Fruit fly (Drosophila melanogaster): Measurements from ENCODE around the gene CG16721.

The CG16721 gene

DNA sequence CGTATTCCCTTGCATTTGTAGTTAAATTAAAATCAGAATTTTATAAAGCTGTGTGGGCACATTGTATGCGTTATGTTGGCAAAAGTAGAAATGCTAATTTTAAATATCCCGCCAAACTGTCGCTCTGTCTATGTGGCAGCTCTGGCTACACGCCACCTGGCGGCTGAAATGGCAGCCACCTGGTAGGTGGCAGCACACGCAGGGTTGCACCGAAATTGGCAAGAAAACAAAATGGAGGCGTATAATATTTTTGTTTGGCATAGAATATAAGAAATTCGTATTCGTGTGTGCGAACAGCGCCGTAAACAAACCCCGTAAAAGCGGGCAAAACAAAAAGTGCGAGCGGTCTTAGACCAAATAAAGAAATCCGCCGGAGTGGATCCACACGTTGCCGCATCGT lies 28.2 kb downstream of the CG16721 start, which contains the start of gene CG12236 (continued):
- TF ChIP-seq fd102C (GFP tag; optimal IDR thresholded peaks at IDR 0.05) (peak; percentile 16), CG2712 (tag; optimal IDR thresholded peaks at IDR 0.05) (peak; percentile 61), CG17186 (GFP tag; optimal IDR thresholded peaks at IDR 0.05) (peak; percentile 85), CG8765 (GFP tag; IDR thresholded peaks at IDR 0.05) (no peak), CG42726 (GFP tag; IDR thresholded peaks at IDR 0.05; ENCODE audit: partially characterized antibody) (no peak), ash1 (GFP tag; optimal IDR thresholded peaks at IDR 0.05) (peak; percentile 63), stc (GFP tag; IDR thresholded peaks at IDR 0.05) (0 out of 2 replicates have a peak, but pooled peaks have one; percentile 14), zf30C (GFP tag; optimal IDR thresholded peaks at IDR 0.05) (peak; percentile 10), az2 (GFP tag; optimal IDR thresholded peaks at IDR 0.05) (no peak), CG7357 (GFP tag; IDR thresholded peaks at IDR 0.05) (no peak), NC2α (GFP tag; optimal IDR thresholded peaks at IDR 0.05) (no peak), BEAF-32 (GFP tag; optimal IDR thresholded peaks at IDR 0.05) (peak; percentile 54), row (GFP tag; IDR thresholded peaks at IDR 0.05) (peak; percentile 32; the same call in 1 of the 3 replicates), CG10147 (GFP tag; optimal IDR thresholded peaks at IDR 0.05) (peak; percentile 39), CG4424 (GFP tag; optimal IDR thresholded peaks at IDR 0.05) (peak; percentile 27), knrl (GFP tag; IDR thresholded peaks at IDR 0.05; ENCODE audit: partially characterized antibody) (peak; percentile 40; the same call in 1 of the 3 replicates), Rx (GFP tag; IDR thresholded peaks at IDR 0.05) (no peak), CG17829 (tag; optimal IDR thresholded peaks at IDR 0.05) (peak; percentile 50), h (optimal IDR thresholded peaks at IDR 0.05) (no peak), CG4360 (GFP tag; IDR thresholded peaks at IDR 0.05) (no peak), Dll (GFP tag; IDR thresholded peaks at IDR 0.05; ENCODE audit: partially characterized antibody) (no peak), CG13775 (GFP tag; optimal IDR thresholded peaks at IDR 0.05) (no peak), CG17912 (GFP tag; optimal IDR thresholded peaks at IDR 0.05) (peak; percentile 68), HLH4C (GFP tag; IDR thresholded peaks at IDR 0.05; ENCODE audit: partially characterized antibody) (no peak), klu (GFP tag; IDR thresholded peaks at IDR 0.05) (no peak), HmgD (GFP tag; optimal IDR thresholded peaks at IDR 0.05) (peak; percentile 63), Xrp1 (GFP tag; IDR thresholded peaks at IDR 0.05) (no peak), CG5180 (GFP tag; optimal IDR thresholded peaks at IDR 0.05) (no peak), CG10654 (GFP tag; optimal IDR thresholded peaks at IDR 0.05) (peak; percentile 24), aop (GFP tag; IDR thresholded peaks at IDR 0.05) (0 out of 2 replicates have a peak, but pooled peaks have one; percentile 7), ci (GFP tag; IDR thresholded peaks at IDR 0.05) (peak; percentile 64; the same call in 2 of the 3 replicates), hb (GFP tag; IDR thresholded peaks at IDR 0.05; ENCODE audit: partially characterized antibody) (no peak), Lim3 (GFP tag; IDR thresholded peaks at IDR 0.05) (no peak), fd3F (GFP tag; optimal IDR thresholded peaks at IDR 0.05) (peak; percentile 2), PHDP (tag; optimal IDR thresholded peaks at IDR 0.05) (no peak), Gug (GFP tag; IDR thresholded peaks at IDR 0.05) (no peak), Tbp (GFP tag; optimal IDR thresholded peaks at IDR 0.05) (no peak), CG8359 (GFP tag; optimal IDR thresholded peaks at IDR 0.05; ENCODE audit: borderline replicate concordance) (no peak), CG6272 (GFP tag; IDR thresholded peaks at IDR 0.05) (no peak), CG13296 (GFP tag; optimal IDR thresholded peaks at IDR 0.05) (no peak), CHES-1-like (GFP tag; optimal IDR thresholded peaks at IDR 0.05) (peak; percentile 75), CG13624 (GFP tag; optimal IDR thresholded peaks at IDR 0.05) (peak; percentile 51), CG10209 (GFP tag; optimal IDR thresholded peaks at IDR 0.05) (peak; percentile 40), sr (GFP tag; IDR thresholded peaks at IDR 0.05) (0 out of 3 replicates have a peak, but pooled peaks have one; percentile 36), lola (GFP tag; optimal IDR thresholded peaks at IDR 0.05) (no peak), pzg (GFP tag; optimal IDR thresholded peaks at IDR 0.05) (peak; percentile 97), gce (GFP tag; IDR thresholded peaks at IDR 0.05) (no peak), Dad (GFP tag; optimal IDR thresholded peaks at IDR 0.05) (no peak), ewg (GFP tag; optimal IDR thresholded peaks at IDR 0.05) (peak; percentile 34), CG1529 (GFP tag; optimal IDR thresholded peaks at IDR 0.05) (no peak)
